Worm (Caenorhabditis elegans) whole organism, L2 larva: ENCODE data around the gene F42A10.9.
"Not testable (repeated sequence)": the region's sequence is repeated elsewhere in the genome, so short reads cannot be mapped to it uniquely, and the experiment has no call there.

Experiments used
- ceh-82 ChIP-seq: fragments of 150-350 bp; optimal IDR thresholded peaks from 2 replicates; lab custom pipeline; 2014; ENCODE audit warnings: missing biosample characterization, missing genetic modification characterization
- crh-2 ChIP-seq: sonication (generic microtip); optimal IDR thresholded peaks from 2 replicates; lab custom pipeline; 2017; ENCODE audit warnings: missing biosample characterization, missing genetic modification characterization
- egl-27 ChIP-seq: sonication (generic microtip); optimal IDR thresholded peaks from 3 replicates; lab custom pipeline; 2017; ENCODE audit warnings: missing biosample characterization, missing genetic modification reagents, missing genetic modification characterization
- lsy-2 ChIP-seq, 2 experiments: fragments of 150-350 bp in 1 of 2; sonication (generic microtip) in 1 of 2; optimal IDR thresholded peaks; 2 replicates each; lab custom pipeline; 2014 to 2017; ENCODE audit warnings: missing biosample characterization in 2 of 2, missing genetic modification characterization in 2 of 2
- snpc-4 ChIP-seq: fragments of 150-350 bp; optimal IDR thresholded peaks from 2 replicates; lab custom pipeline; 2014; ENCODE audit warnings: missing biosample characterization, missing genetic modification characterization
- zag-1 ChIP-seq: fragments of 150-350 bp; optimal IDR thresholded peaks from 2 replicates; lab custom pipeline; 2014; ENCODE audit warnings: missing biosample characterization, missing genetic modification characterization

DNA sequence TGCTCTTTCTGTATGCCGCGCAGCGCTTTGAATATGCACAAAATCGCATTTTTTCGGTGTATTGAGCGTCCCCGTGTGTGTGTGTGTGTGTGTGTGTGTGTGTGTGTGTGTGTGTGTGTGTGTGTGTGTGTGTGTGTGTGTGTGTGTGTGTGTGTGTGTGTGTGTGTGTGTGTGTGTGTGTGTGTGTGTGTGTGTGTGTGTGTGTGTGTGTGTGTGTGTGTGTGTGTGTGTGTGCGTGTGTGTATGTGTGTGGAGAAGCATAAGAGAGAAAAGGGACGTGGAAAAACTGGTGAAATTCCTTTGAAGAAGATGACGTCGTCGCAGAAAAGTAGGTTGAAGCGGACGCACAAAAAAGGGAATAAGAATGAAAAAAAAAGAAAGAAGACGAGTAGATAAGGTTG lies 31.0 kb upstream of the F42A10.9 start:
- TF ChIP-seq crh-2 (tag; lab: Kevin White, UChicago) (peak; percentile 16), lsy-2 (tag; optimal IDR thresholded peaks at IDR 0.05; lab: Kevin White, UChicago) (peak in 1 of 2 experiments; percentile 7)
- not testable (repeated sequence) for TF ChIP-seq egl-27, zag-1, ceh-82, snpc-4 (tag; lab: Kevin White, UChicago)
